Fruit fly (Drosophila melanogaster): ENCODE measurements around the gene RpS3.

dm6 chr3R:23340621-23341020, 18.0 kb upstream of the RpS3 start:
- no peak for TF ChIP-seq psq (GFP tag; optimal IDR thresholded peaks at IDR 0.05)
- no peak for TF ChIP-seq Abd-B (GFP tag; optimal IDR thresholded peaks at IDR 0.05)
- TF ChIP-seq CG9705 (GFP tag; optimal IDR thresholded peaks at IDR 0.05) = no peak
- no peak for TF ChIP-seq woc (GFP tag; optimal IDR thresholded peaks at IDR 0.05)
- no peak for TF ChIP-seq Jra (GFP tag; optimal IDR thresholded peaks at IDR 0.05)
- TF ChIP-seq h (GFP tag; optimal IDR thresholded peaks at IDR 0.05) = no peak
- no peak for TF ChIP-seq Hr83 (GFP tag; optimal IDR thresholded peaks at IDR 0.05; ENCODE audit: poor library complexity, severe bottlenecking)
- no peak for TF ChIP-seq dsf (GFP tag; optimal IDR thresholded peaks at IDR 0.05; ENCODE audit: borderline replicate concordance)
- no peak for TF ChIP-seq ey (GFP tag; optimal IDR thresholded peaks at IDR 0.05)

Data from whole organism, wandering third instar larva.